Worm (Caenorhabditis elegans) whole organism, young adult: ENCODE measurements around the gene damt-1.

Experiments used
- T26A5.8 ChIP-seq: sonication (generic microtip); optimal IDR thresholded peaks from 2 replicates; lab custom pipeline; 2016; ENCODE audit warnings: missing genetic modification characterization, missing compliant biosample characterization
- ama-1 ChIP-seq, 3 experiments: fragments of 150-350 bp in 1 of 3; sonication (generic microtip) in 2 of 3; optimal IDR thresholded peaks; 2 replicates each; lab custom pipeline; 2014 to 2018; ENCODE audit warnings: missing biosample characterization in 2 of 3, missing genetic modification characterization in 2 of 3, missing genetic modification reagents in 2 of 3
- efl-1 ChIP-seq: fragments of 150-350 bp; optimal IDR thresholded peaks from 2 replicates; lab custom pipeline; 2014; ENCODE audit warnings: missing biosample characterization, missing genetic modification reagents, missing genetic modification characterization
- hlh-12 ChIP-seq: sonication (generic microtip); optimal IDR thresholded peaks from 2 replicates; lab custom pipeline; 2016; ENCODE audit warnings: missing genetic modification characterization, missing compliant biosample characterization
- lin-40 ChIP-seq: sonication (generic microtip); optimal IDR thresholded peaks from 2 replicates; lab custom pipeline; 2016; ENCODE audit warnings: missing genetic modification characterization, mild to moderate bottlenecking, missing compliant biosample characterization, missing genotype, missing genetic modification reagents

DNA sequence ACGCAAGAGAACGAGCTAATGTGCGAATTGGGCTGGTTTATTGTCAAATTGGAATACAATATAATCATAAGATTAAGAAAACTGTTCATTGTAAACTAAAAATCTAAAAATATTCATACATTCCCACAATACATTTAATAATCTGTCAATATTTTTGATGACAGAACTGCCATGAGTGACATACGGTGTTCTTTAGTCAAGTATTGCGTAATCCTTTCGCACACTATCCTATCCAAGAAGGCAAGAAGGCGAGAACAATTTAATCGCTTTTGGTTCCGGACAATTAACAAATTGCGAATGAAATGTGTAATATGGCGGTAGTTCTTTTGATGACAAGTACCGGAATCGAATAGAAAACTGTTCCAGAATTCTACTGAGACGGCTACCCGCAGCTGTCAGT, 14.9 kb downstream of the damt-1 start:
- no peak for TF ChIP-seq T26A5.8 (tag; lab: Kevin White, UChicago)
- TF ChIP-seq efl-1 (GFP tag; lab: Kevin White, UChicago), result no peak
- TF ChIP-seq ama-1 (optimal IDR thresholded peaks at IDR 0.05; lab: Kevin White, UChicago), result no peak
- TF ChIP-seq ama-1 (GFP tag; optimal IDR thresholded peaks at IDR 0.05; lab: Kevin White, UChicago), result no peak
- TF ChIP-seq lin-40 (tag; lab: Kevin White, UChicago), result no peak
- TF ChIP-seq hlh-12 (tag; lab: Kevin White, UChicago), result no peak
